Fruit fly (Drosophila melanogaster): ENCODE measurements around the gene CG34177.

The CG34177 gene

DNA sequence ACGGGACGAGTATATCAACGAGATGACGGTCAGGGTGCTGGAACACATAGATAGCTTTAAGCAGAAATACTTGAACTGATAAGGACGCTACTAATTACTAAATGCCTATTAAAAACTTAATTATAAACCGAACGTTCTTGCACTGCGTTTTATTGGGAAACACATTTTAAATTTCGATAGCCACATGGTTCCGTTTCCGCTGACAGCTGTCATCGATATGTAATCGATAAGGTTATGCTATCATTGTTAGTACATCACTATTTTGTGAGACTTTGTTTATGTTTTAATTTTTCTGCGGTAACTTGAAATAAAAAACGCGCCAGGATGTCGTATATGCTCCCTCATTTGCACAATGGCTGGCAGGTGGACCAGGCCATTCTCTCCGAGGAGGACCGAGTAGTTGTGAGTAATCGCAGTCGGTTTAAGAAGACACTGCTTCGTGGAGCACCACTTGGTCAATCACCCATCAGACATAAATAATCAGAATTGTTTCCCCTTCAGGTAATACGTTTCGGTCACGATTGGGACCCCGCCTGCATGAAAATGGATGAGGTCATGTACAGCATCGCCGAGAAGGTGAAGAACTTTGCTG is 30.6 kb upstream of the CG34177 start, which contains the start of gene Dim1 (continued):
- TF ChIP-seq CG3847 (GFP tag; IDR thresholded peaks at IDR 0.05) (no peak), dan (GFP tag; IDR thresholded peaks at IDR 0.05) (no peak), CG17328 (GFP tag; IDR thresholded peaks at IDR 0.05) (0 out of 2 replicates have a peak, but pooled peaks have one; percentile 31), otp (GFP tag; IDR thresholded peaks at IDR 0.05) (no peak), repo (GFP tag; optimal IDR thresholded peaks at IDR 0.05) (no peak), CG18262 (tag; optimal IDR thresholded peaks at IDR 0.05) (no peak), CG6272 (GFP tag; IDR thresholded peaks at IDR 0.05) (no peak), pros (GFP tag; optimal IDR thresholded peaks at IDR 0.05) (no peak), CG17568 (GFP tag; optimal IDR thresholded peaks at IDR 0.05) (no peak), rib (GFP tag; IDR thresholded peaks at IDR 0.05) (no peak), Antp (GFP tag; optimal IDR thresholded peaks at IDR 0.05) (no peak), CG11504 (tag; optimal IDR thresholded peaks at IDR 0.05) (no peak), seq (GFP tag; IDR thresholded peaks at IDR 0.05) (no peak), nmo (GFP tag; optimal IDR thresholded peaks at IDR 0.05) (peak; percentile 41), CG13287 (GFP tag; IDR thresholded peaks at IDR 0.05; ENCODE audit: partially characterized antibody) (peak; percentile 87), H2.0 (GFP tag; IDR thresholded peaks at IDR 0.05) (no peak), gsb (GFP tag; IDR thresholded peaks at IDR 0.05) (no peak), H15 (GFP tag; IDR thresholded peaks at IDR 0.05) (no peak), Hey (tag; optimal IDR thresholded peaks at IDR 0.05) (no peak), Oaz (GFP tag; IDR thresholded peaks at IDR 0.05) (no peak), nom (GFP tag; optimal IDR thresholded peaks at IDR 0.05) (no peak), exex (tag; optimal IDR thresholded peaks at IDR 0.05) (no peak), CG8359 (GFP tag; optimal IDR thresholded peaks at IDR 0.05; ENCODE audit: borderline replicate concordance) (no peak), pfk (GFP tag; optimal IDR thresholded peaks at IDR 0.05) (no peak), CG15011 (GFP tag; optimal IDR thresholded peaks at IDR 0.05) (no peak), B-H2 (GFP tag; optimal IDR thresholded peaks at IDR 0.05) (no peak), ewg (GFP tag; optimal IDR thresholded peaks at IDR 0.05) (no peak), CG9797 (GFP tag; optimal IDR thresholded peaks at IDR 0.05) (no peak), Atf-2 (GFP tag; optimal IDR thresholded peaks at IDR 0.05) (no peak), CG33557 (GFP tag; optimal IDR thresholded peaks at IDR 0.05) (no peak), CG3163 (GFP tag; optimal IDR thresholded peaks at IDR 0.05) (peak; percentile 5), Dek (tag; optimal IDR thresholded peaks at IDR 0.05) (no peak), D19A (tag; optimal IDR thresholded peaks at IDR 0.05) (no peak), phol (tag; optimal IDR thresholded peaks at IDR 0.05) (no peak), cad (GFP tag; optimal IDR thresholded peaks at IDR 0.05) (no peak), CG8478 (optimal IDR thresholded peaks at IDR 0.05) (no peak), CG11723 (GFP tag; optimal IDR thresholded peaks at IDR 0.05) (no peak), salm (tag; optimal IDR thresholded peaks at IDR 0.05) (no peak), CG12155 (GFP tag; optimal IDR thresholded peaks at IDR 0.05) (no peak), sima (GFP tag; optimal IDR thresholded peaks at IDR 0.05) (no peak), Jarid2 (GFP tag; optimal IDR thresholded peaks at IDR 0.05) (no peak), Ssrp (tag; optimal IDR thresholded peaks at IDR 0.05) (no peak), dimm (GFP tag; IDR thresholded peaks at IDR 0.05) (no peak), CG18619 (GFP tag; optimal IDR thresholded peaks at IDR 0.05) (peak; percentile 47), CG9727 (GFP tag; optimal IDR thresholded peaks at IDR 0.05) (peak; percentile 40), CG12942 (GFP tag; optimal IDR thresholded peaks at IDR 0.05) (no peak), D19B (GFP tag; optimal IDR thresholded peaks at IDR 0.05) (no peak), tap (tag; optimal IDR thresholded peaks at IDR 0.05) (no peak), NFAT (GFP tag; IDR thresholded peaks at IDR 0.05) (no peak), CG14050 (GFP tag; IDR thresholded peaks at IDR 0.05) (no peak), CG10267 (tag; optimal IDR thresholded peaks at IDR 0.05) (no peak), CG13123 (GFP tag; optimal IDR thresholded peaks at IDR 0.05) (no peak)

Data from whole organism, embryonic.